Worm (Caenorhabditis elegans): ENCODE data around the gene bmk-1.

bmk-1 gene

ce11 chrV:14405647-14406046 lies 51.1 kb downstream of the bmk-1 start:
- no peak for TF ChIP-seq mxl-3 (GFP tag; optimal IDR thresholded peaks at IDR 0.05)
- no peak for TF ChIP-seq hlh-30 (tag; optimal IDR thresholded peaks at IDR 0.05; ENCODE audit: insufficient read depth)
- TF ChIP-seq nhr-237 (tag; optimal IDR thresholded peaks at IDR 0.05): no peak
- TF ChIP-seq lin-38 (GFP tag; IDR thresholded peaks at IDR 0.05): no peak
- no peak for TF ChIP-seq nhr-102 (tag; optimal IDR thresholded peaks at IDR 0.05)
- TF ChIP-seq sdz-12 (GFP tag; optimal IDR thresholded peaks at IDR 0.05): no peak
- TF ChIP-seq tag-97 (GFP tag; IDR thresholded peaks at IDR 0.05): no peak
- no peak for TF ChIP-seq R02D3.7 (tag; optimal IDR thresholded peaks at IDR 0.05)
- no peak for TF ChIP-seq lir-3 (tag; optimal IDR thresholded peaks at IDR 0.05)

All from whole organism, L4 larva.